Worm (Caenorhabditis elegans) whole organism, L2 larva: Measurements from ENCODE around the gene F54D12.2.

Source experiments
- F13H6.1 ChIP-seq: sonication (generic microtip); optimal IDR thresholded peaks from 2 replicates; lab custom pipeline; 2016; ENCODE audit warnings: missing genetic modification characterization, missing compliant biosample characterization
- ama-1 ChIP-seq: fragments of 150-350 bp; optimal IDR thresholded peaks from 2 replicates; lab custom pipeline; 2018; ENCODE audit warnings: inconsistent platforms

ce11 chrII:1398396-1398795, at the start of gene F54D12.2:
- TF ChIP-seq F13H6.1 (tag; lab: Kevin White, UChicago) (no peak), ama-1 (lab: Kevin White, UChicago) (no peak)
